Worm (Caenorhabditis elegans): ENCODE results near the gene R13H4.2.

- TF ChIP-seq zag-1 (tag; optimal IDR thresholded peaks at IDR 0.05): no peak
- TF ChIP-seq mdl-1 (tag; optimal IDR thresholded peaks at IDR 0.05): no peak
- TF ChIP-seq nhr-23 (tag; optimal IDR thresholded peaks at IDR 0.05): no peak
- no peak for TF ChIP-seq skn-1 (tag; optimal IDR thresholded peaks at IDR 0.05)
- no peak for TF ChIP-seq unc-39 (tag; optimal IDR thresholded peaks at IDR 0.05)
- peak; percentile 59 for TF ChIP-seq ama-1 (optimal IDR thresholded peaks at IDR 0.05)
- peak; percentile 77 for TF ChIP-seq pha-4 (tag; optimal IDR thresholded peaks at IDR 0.05)
Measured at ce11 chrV:11822461-11822939, 13.7 kb upstream of the R13H4.2 start, which contains the start of gene pyc-1.
